Worm (Caenorhabditis elegans) whole organism, mixed stage, embryonic: ENCODE data around the gene pho-12.

Experiments
- M03D4.4 ChIP-seq: sonication (generic microtip); optimal IDR thresholded peaks from 2 replicates; lab custom pipeline; 2017; ENCODE audit warnings: mild to moderate bottlenecking, missing genetic modification characterization, missing compliant biosample characterization
- bed-3 ChIP-seq: fragments of 200-800 bp; sonication (Bioruptor generic); optimal IDR thresholded peaks from 3 replicates; lab custom pipeline; 2018; ENCODE audit warnings: mild to moderate bottlenecking, missing genetic modification characterization, moderate library complexity, missing compliant biosample characterization
- blmp-1 ChIP-seq: fragments of 150-350 bp; optimal IDR thresholded peaks from 2 replicates; lab custom pipeline; 2014; ENCODE audit warnings: missing biosample characterization, missing genetic modification characterization
- ceh-39 ChIP-seq: fragments of 150-350 bp; optimal IDR thresholded peaks from 2 replicates; lab custom pipeline; 2014; ENCODE audit warnings: missing biosample characterization, missing genetic modification characterization
- ceh-43 ChIP-seq: fragments of 200-800 bp; sonication (Bioruptor generic); optimal IDR thresholded peaks from 2 replicates; lab custom pipeline; 2018; ENCODE audit warnings: mild to moderate bottlenecking, missing genetic modification characterization, moderate library complexity, missing compliant biosample characterization
- ceh-83 ChIP-seq: fragments of 200-800 bp; sonication (Bioruptor generic); optimal IDR thresholded peaks from 2 replicates; lab custom pipeline; 2018; ENCODE audit warnings: mild to moderate bottlenecking, missing genetic modification characterization, missing compliant biosample characterization
- ces-1 ChIP-seq: fragments of 150-350 bp; optimal IDR thresholded peaks from 2 replicates; lab custom pipeline; 2014; ENCODE audit warnings: missing biosample characterization, missing genetic modification reagents, missing genetic modification characterization
- cnd-1 ChIP-seq: fragments of 200-800 bp; sonication (Bioruptor generic); optimal IDR thresholded peaks from 2 replicates; lab custom pipeline; 2018; ENCODE audit warnings: mild to moderate bottlenecking, missing genetic modification characterization, missing compliant biosample characterization
- drap-1 ChIP-seq: fragments of 200-800 bp; sonication (Bioruptor generic); optimal IDR thresholded peaks from 3 replicates; lab custom pipeline; 2018; ENCODE audit warnings: mild to moderate bottlenecking, missing genetic modification characterization, missing compliant biosample characterization
- elt-1 ChIP-seq: sonication (generic microtip); optimal IDR thresholded peaks from 2 replicates; lab custom pipeline; 2017; ENCODE audit warnings: missing genetic modification characterization, mild to moderate bottlenecking, missing compliant biosample characterization, antibody characterized with exemption, moderate library complexity, borderline replicate concordance; ENCODE audit not compliant: insufficient read depth
- elt-3 ChIP-seq: fragments of 150-350 bp; optimal IDR thresholded peaks from 2 replicates; lab custom pipeline; 2014; ENCODE audit warnings: missing biosample characterization, missing genetic modification characterization
- flh-1 ChIP-seq: fragments of 200-800 bp; sonication (Bioruptor generic); optimal IDR thresholded peaks from 2 replicates; lab custom pipeline; 2018; ENCODE audit warnings: mild to moderate bottlenecking, missing genetic modification characterization, moderate library complexity, missing compliant biosample characterization
- ham-2 ChIP-seq: fragments of 200-800 bp; sonication (Bioruptor generic); optimal IDR thresholded peaks from 2 replicates; lab custom pipeline; 2018; ENCODE audit warnings: mild to moderate bottlenecking, missing genetic modification characterization, missing compliant biosample characterization
- hlh-1 ChIP-seq: fragments of 150-350 bp; optimal IDR thresholded peaks from 2 replicates; lab custom pipeline; 2014; ENCODE audit warnings: missing biosample characterization, missing genetic modification reagents, missing genetic modification characterization
- lin-13 ChIP-seq: fragments of 150-350 bp; optimal IDR thresholded peaks from 2 replicates; lab custom pipeline; 2014; ENCODE audit warnings: missing biosample characterization, missing genetic modification characterization
- lin-32 ChIP-seq: fragments of 200-800 bp; sonication (Bioruptor generic); optimal IDR thresholded peaks from 2 replicates; lab custom pipeline; 2018; ENCODE audit warnings: mild to moderate bottlenecking, missing genetic modification characterization, missing compliant biosample characterization
- mab-5 ChIP-seq: fragments of 150-350 bp; optimal IDR thresholded peaks from 2 replicates; lab custom pipeline; 2014; ENCODE audit warnings: missing biosample characterization, missing genetic modification characterization
- mep-1 ChIP-seq: fragments of 150-350 bp; optimal IDR thresholded peaks from 2 replicates; lab custom pipeline; 2017; ENCODE audit warnings: missing biosample characterization, missing genetic modification reagents, missing genetic modification characterization, inconsistent platforms
- mls-2 ChIP-seq: sonication (generic microtip); optimal IDR thresholded peaks from 2 replicates; lab custom pipeline; 2016; ENCODE audit warnings: mild to moderate bottlenecking, missing genetic modification characterization, moderate library complexity, missing compliant biosample characterization
- nhr-12 ChIP-seq: fragments of 150-350 bp; optimal IDR thresholded peaks from 2 replicates; lab custom pipeline; 2014; ENCODE audit warnings: missing biosample characterization, missing genetic modification characterization
- nhr-237 ChIP-seq: fragments of 150-350 bp; optimal IDR thresholded peaks from 2 replicates; lab custom pipeline; 2014; ENCODE audit warnings: missing biosample characterization, missing genetic modification characterization
- nhr-28 ChIP-seq: fragments of 150-350 bp; optimal IDR thresholded peaks from 2 replicates; lab custom pipeline; 2014; ENCODE audit warnings: missing biosample characterization, missing genetic modification characterization
- nhr-76 ChIP-seq: sonication (generic microtip); optimal IDR thresholded peaks from 2 replicates; lab custom pipeline; 2017; ENCODE audit warnings: missing biosample characterization, missing genetic modification characterization
- pha-4 ChIP-seq: fragments of 150-350 bp; optimal IDR thresholded peaks from 2 replicates; lab custom pipeline; 2018; ENCODE audit warnings: missing biosample characterization, missing genetic modification reagents, missing genetic modification characterization
- sem-2 ChIP-seq: fragments of 200-800 bp; sonication (Bioruptor generic); optimal IDR thresholded peaks from 2 replicates; lab custom pipeline; 2018; ENCODE audit warnings: mild to moderate bottlenecking, missing genetic modification characterization, missing compliant biosample characterization
- sptf-1 ChIP-seq: sonication (generic microtip); optimal IDR thresholded peaks from 2 replicates; lab custom pipeline; 2017; ENCODE audit warnings: mild to moderate bottlenecking, missing genetic modification characterization, moderate library complexity, missing compliant biosample characterization
- tbx-8 ChIP-seq: fragments of 200-800 bp; sonication (Bioruptor generic); optimal IDR thresholded peaks from 2 replicates; lab custom pipeline; 2018; ENCODE audit warnings: mild to moderate bottlenecking, missing genetic modification characterization, moderate library complexity, missing compliant biosample characterization
- unc-120 ChIP-seq: sonication (generic microtip); optimal IDR thresholded peaks from 2 replicates; lab custom pipeline; 2017; ENCODE audit warnings: missing genetic modification characterization, missing compliant biosample characterization; ENCODE audit not compliant: poor library complexity, severe bottlenecking
- unc-39 ChIP-seq: fragments of 150-350 bp; optimal IDR thresholded peaks from 2 replicates; lab custom pipeline; 2014; ENCODE audit warnings: missing biosample characterization, missing genetic modification characterization
- unc-62 ChIP-seq: fragments of 150-350 bp; optimal IDR thresholded peaks from 2 replicates; lab custom pipeline; 2014; ENCODE audit warnings: missing biosample characterization, missing genetic modification reagents, missing genetic modification characterization
- zip-8 ChIP-seq: fragments of 150-350 bp; optimal IDR thresholded peaks from 2 replicates; lab custom pipeline; 2014; ENCODE audit warnings: missing biosample characterization, missing genetic modification characterization
- ztf-11 ChIP-seq: fragments of 150-350 bp; optimal IDR thresholded peaks from 2 replicates; lab custom pipeline; 2014; ENCODE audit warnings: missing biosample characterization, missing genetic modification characterization

Gene pho-12

DNA sequence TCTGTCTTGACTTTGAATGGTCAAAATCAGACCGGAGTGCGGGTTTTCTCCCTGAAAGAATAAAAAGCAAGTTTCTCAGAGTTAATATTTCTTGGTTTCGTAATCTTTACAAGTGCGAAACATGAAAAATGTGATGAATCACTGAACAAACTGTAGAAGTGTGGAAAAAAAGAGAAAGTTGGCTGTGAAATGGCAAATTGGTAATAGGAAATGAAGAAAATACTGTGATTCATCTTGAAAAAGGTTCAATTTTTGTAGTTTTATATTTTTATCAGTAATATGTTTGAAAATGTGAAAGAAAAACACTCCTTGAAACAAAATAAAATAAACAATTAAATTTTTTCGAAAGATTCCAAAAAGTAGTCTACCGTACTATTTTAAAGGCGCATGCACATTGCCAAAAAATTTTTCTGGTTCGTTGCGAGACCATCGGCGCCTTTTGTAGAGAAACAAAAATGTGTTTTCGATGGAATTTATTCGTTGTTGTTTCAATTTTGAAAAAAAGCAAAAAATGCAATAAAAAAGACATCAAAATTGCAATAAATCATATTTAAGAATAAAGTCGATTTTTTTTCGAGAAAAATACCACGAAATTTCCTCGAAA, 31.1 kb upstream of the pho-12 start, which contains the start of gene pld-1:
pld-1 (minus strand) TSS at position 51 of the 604 bp plus-strand sequence.
- TF ChIP-seq nhr-28 (no peak), bed-3 (GFP tag; lab: Kevin White, UChicago) (no peak), cnd-1 (no peak), ham-2 (GFP tag; lab: Kevin White, UChicago) (no peak), nhr-12 (no peak), lin-13 (tag; lab: Kevin White, UChicago) (no peak), M03D4.4 (no peak), sptf-1 (tag; lab: Kevin White, UChicago) (no peak), ceh-83 (GFP tag; lab: Kevin White, UChicago) (no peak), zip-8 (no peak), ceh-39 (tag; lab: Kevin White, UChicago) (no peak), tbx-8 (GFP tag; lab: Kevin White, UChicago) (no peak), unc-62 (GFP tag; lab: Kevin White, UChicago) (no peak), lin-32 (GFP tag; lab: Kevin White, UChicago) (no peak), flh-1 (GFP tag; lab: Kevin White, UChicago) (no peak), mab-5 (tag; lab: Kevin White, UChicago) (no peak), unc-120 (tag; lab: Kevin White, UChicago) (no peak), pha-4 (no peak), ceh-43 (no peak), ztf-11 (no peak)

ce11 chrII:5086143-5086542, 25.5 kb upstream of the pho-12 start:
- TF ChIP-seq elt-3 (tag; lab: Kevin White, UChicago) (no peak), mep-1 (tag; lab: Kevin White, UChicago) (no peak), ztf-11 (no peak), flh-1 (GFP tag; lab: Kevin White, UChicago) (no peak), ceh-43 (no peak), hlh-1 (tag; lab: Kevin White, UChicago) (no peak)

- no peak for TF ChIP-seq sptf-1 (tag; lab: Kevin White, UChicago)
- no peak for TF ChIP-seq mls-2 (tag; lab: Kevin White, UChicago)
- TF ChIP-seq drap-1 (GFP tag; lab: Kevin White, UChicago): no peak
- TF ChIP-seq M03D4.4: no peak
- no peak for TF ChIP-seq blmp-1 (tag; lab: Kevin White, UChicago)
- no peak for TF ChIP-seq nhr-28
- TF ChIP-seq nhr-76 (tag; lab: Kevin White, UChicago): no peak
- no peak for TF ChIP-seq pha-4
- TF ChIP-seq tbx-8 (GFP tag; lab: Kevin White, UChicago): no peak
Measured at ce11 chrII:5085450-5085849, 24.8 kb upstream of the pho-12 start, which contains the start of gene txt-9. TSS of gene txt-9 (plus strand) at chrII:5085785.

ce11 chrII:5084225-5084624, 23.6 kb upstream of the pho-12 start:
- TF ChIP-seq bed-3 (GFP tag; lab: Kevin White, UChicago): no peak
- TF ChIP-seq sem-2: no peak
- TF ChIP-seq pha-4: no peak
- no peak for TF ChIP-seq nhr-237 (tag; lab: Kevin White, UChicago)
- TF ChIP-seq mls-2 (tag; lab: Kevin White, UChicago): no peak
- no peak for TF ChIP-seq ces-1 (GFP tag; lab: Kevin White, UChicago)
- no peak for TF ChIP-seq ceh-43
- no peak for TF ChIP-seq hlh-1 (tag; lab: Kevin White, UChicago)
- TF ChIP-seq nhr-12: no peak

DNA sequence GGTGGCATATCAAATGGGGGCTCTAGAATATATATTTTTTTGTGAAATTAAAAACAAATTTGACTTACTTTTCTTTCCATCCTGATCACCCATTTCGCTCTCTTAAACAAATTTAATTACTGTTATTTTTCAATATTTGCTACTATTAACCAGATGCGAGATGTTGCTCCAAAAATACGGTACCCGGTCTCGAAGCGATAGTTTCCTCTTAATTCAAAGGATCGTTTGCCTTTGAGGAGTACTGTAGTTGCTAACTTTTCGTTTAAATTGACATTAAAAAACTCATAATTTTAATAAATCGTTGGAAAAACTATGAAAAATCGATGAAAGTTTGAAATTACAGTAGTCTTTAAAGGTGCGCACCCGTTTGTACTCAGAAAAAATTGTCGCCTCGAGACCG, 22.7 kb upstream of the pho-12 start, which contains the start of gene C04G6.4:
C04G6.4 (minus strand) TSS at position 101 of the 400 bp plus-strand sequence.
- no peak for TF ChIP-seq unc-120 (tag; lab: Kevin White, UChicago)
- TF ChIP-seq hlh-1 (tag; lab: Kevin White, UChicago): no peak
- no peak for TF ChIP-seq bed-3 (GFP tag; lab: Kevin White, UChicago)
- no peak for TF ChIP-seq ceh-39 (tag; lab: Kevin White, UChicago)
- TF ChIP-seq blmp-1 (tag; lab: Kevin White, UChicago): no peak
- no peak for TF ChIP-seq sptf-1 (tag; lab: Kevin White, UChicago)
- no peak for TF ChIP-seq nhr-28
- TF ChIP-seq ceh-83 (GFP tag; lab: Kevin White, UChicago): no peak
- no peak for TF ChIP-seq ztf-11
- no peak for TF ChIP-seq unc-62 (GFP tag; lab: Kevin White, UChicago)
- TF ChIP-seq elt-1: no peak
- TF ChIP-seq drap-1 (GFP tag; lab: Kevin White, UChicago): no peak
- TF ChIP-seq sem-2: no peak
- no peak for TF ChIP-seq unc-39 (tag; lab: Kevin White, UChicago)
- no peak for TF ChIP-seq lin-13 (tag; lab: Kevin White, UChicago)
